Worm (Caenorhabditis elegans) whole organism, young adult: ENCODE data around the gene str-243.

Experiments used
- attf-5 ChIP-seq: fragments of 200-800 bp; sonication (Bioruptor generic); optimal IDR thresholded peaks from 2 replicates; lab custom pipeline; 2018; ENCODE audit warnings: mild to moderate bottlenecking, missing genetic modification characterization, missing compliant biosample characterization
- ekl-4 ChIP-seq: fragments of 200-800 bp; sonication (Bioruptor generic); IDR thresholded peaks from 2 replicates; pipeline ENCODE4 v1.3.6; 2022; ENCODE audit warnings: missing genetic modification reagents, missing genetic modification characterization, missing compliant biosample characterization
- sea-2 ChIP-seq: fragments of 200-800 bp; sonication (Bioruptor generic); IDR thresholded peaks from 2 replicates; pipeline ENCODE4 v1.3.6; 2022; ENCODE audit warnings: missing genetic modification characterization, missing compliant biosample characterization
- snpc-4 ChIP-seq, 5 experiments: fragments of 150-350 bp in 1 of 5; sonication (generic microtip) in 4 of 5; optimal IDR thresholded peaks; 2 replicates each; lab custom pipeline; 2014 to 2018; ENCODE audit warnings: missing genetic modification characterization in 5 of 5, missing biosample characterization in 3 of 5, antibody characterized with exemption in 2 of 5, mild to moderate bottlenecking in 2 of 5, missing compliant biosample characterization in 2 of 5, missing genotype in 2 of 5, moderate library complexity in 2 of 5, missing genetic modification reagents in 1 of 5

DNA sequence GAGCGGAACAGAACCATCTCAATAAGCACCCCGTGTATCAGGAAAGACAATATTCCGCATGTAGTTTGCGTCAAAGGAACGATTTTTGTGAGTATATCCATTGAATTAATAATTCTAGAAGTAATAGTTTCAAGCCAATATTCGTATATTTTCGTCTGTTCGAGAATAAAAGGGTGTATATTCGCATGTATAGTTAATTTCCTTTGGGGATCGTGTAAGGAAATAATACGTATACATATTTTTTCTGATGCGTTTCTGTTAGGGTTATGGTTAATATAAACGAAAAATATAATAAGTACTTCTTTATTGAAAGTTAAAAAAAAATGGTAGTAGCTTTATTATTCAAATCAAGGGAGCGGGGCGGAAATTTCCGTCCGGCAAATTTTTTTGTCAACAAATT is 5.4 kb downstream of the str-243 start, which contains the start of gene str-236:
- TF ChIP-seq sea-2 (GFP tag; lab: Robert Waterston, UW) (no peak), ekl-4 (GFP tag; lab: Robert Waterston, UW) (no peak), snpc-4 (GFP tag; optimal IDR thresholded peaks at IDR 0.05; lab: Kevin White, UChicago) (no peak), snpc-4 (tag; optimal IDR thresholded peaks at IDR 0.05; lab: Kevin White, UChicago) (no peak), attf-5 (GFP tag; lab: Kevin White, UChicago) (no peak)
